Fruit fly (Drosophila melanogaster) whole organism, embryonic: ENCODE data around the gene Dad1.

Experiments used
- Atf-2 ChIP-seq: fragments of 200-800 bp; sonication (Bioruptor generic); optimal IDR thresholded peaks from 2 replicates; lab custom pipeline; 2016; ENCODE audit warnings: missing biosample characterization, missing genetic modification characterization
- Atf6 ChIP-seq: fragments of 200-800 bp; sonication (Bioruptor generic); IDR thresholded peaks from 2 replicates; pipeline ENCODE4 v1.3.6; 2022; ENCODE audit warnings: missing biosample characterization, missing genetic modification characterization
- Awh ChIP-seq: fragments of 200-800 bp; sonication (Bioruptor generic); IDR thresholded peaks from 2 replicates; pipeline ENCODE4, ENCODE4 v1.3.6; 2022; ENCODE audit warnings: missing biosample characterization, missing genetic modification characterization
- B-H2 ChIP-seq: fragments of 200-800 bp; sonication (Bioruptor generic); optimal IDR thresholded peaks from 2 replicates; lab custom pipeline; 2018; ENCODE audit warnings: missing biosample characterization, mild to moderate bottlenecking, missing genetic modification characterization
- CG10267 ChIP-seq: fragments of 200-800 bp; sonication (Bioruptor generic); optimal IDR thresholded peaks from 2 replicates; lab custom pipeline; 2018; ENCODE audit warnings: missing biosample characterization, mild to moderate bottlenecking, missing genetic modification characterization, moderate library complexity
- CG10274 ChIP-seq: fragments of 200-800 bp; sonication (Bioruptor generic); optimal IDR thresholded peaks from 3 replicates; lab custom pipeline; 2017; ENCODE audit warnings: missing biosample characterization, mild to moderate bottlenecking, missing genetic modification characterization
- CG10543 ChIP-seq: fragments of 200-800 bp; sonication (Bioruptor generic); optimal IDR thresholded peaks from 3 replicates; lab custom pipeline; 2017; ENCODE audit warnings: missing biosample characterization, mild to moderate bottlenecking, missing genetic modification characterization, moderate library complexity
- CG10565 ChIP-seq: fragments of 200-800 bp; sonication (Bioruptor generic); optimal IDR thresholded peaks from 3 replicates; lab custom pipeline; 2016; ENCODE audit warnings: missing biosample characterization, mild to moderate bottlenecking, missing genetic modification characterization
- CG11093 ChIP-seq: fragments of 200-800 bp; sonication (Bioruptor generic); IDR thresholded peaks from 3 replicates; pipeline ENCODE4 v1.3.6; 2022; ENCODE audit warnings: missing biosample characterization, missing genetic modification characterization
- CG11504 ChIP-seq: fragments of 200-800 bp; sonication (Bioruptor generic); optimal IDR thresholded peaks from 3 replicates; lab custom pipeline; 2019; ENCODE audit warnings: missing biosample characterization, mild to moderate bottlenecking, missing genetic modification characterization, moderate library complexity
- CG1233 ChIP-seq: fragments of 200-800 bp; sonication (Bioruptor generic); optimal IDR thresholded peaks from 4 replicates; lab custom pipeline; 2018; ENCODE audit warnings: missing biosample characterization, mild to moderate bottlenecking, missing genetic modification characterization
- CG13624 ChIP-seq: fragments of 200-800 bp; sonication (Bioruptor generic); optimal IDR thresholded peaks from 2 replicates; lab custom pipeline; 2016; ENCODE audit warnings: missing biosample characterization, missing genetic modification characterization
- CG15514 ChIP-seq: fragments of 200-800 bp; sonication (Bioruptor generic); optimal IDR thresholded peaks from 3 replicates; lab custom pipeline; 2017; ENCODE audit warnings: missing biosample characterization, missing genetic modification characterization, mild to moderate bottlenecking, moderate library complexity, missing genetic modification reagents
- CG17802 ChIP-seq: fragments of 200-800 bp; sonication (Bioruptor generic); optimal IDR thresholded peaks from 2 replicates; lab custom pipeline; 2018; ENCODE audit warnings: missing biosample characterization, mild to moderate bottlenecking, missing genetic modification characterization, moderate library complexity
- CG32767 ChIP-seq: fragments of 200-800 bp; sonication (Bioruptor generic); IDR thresholded peaks from 2 replicates; pipeline ENCODE4 v1.3.6; 2022; ENCODE audit warnings: missing biosample characterization, missing genetic modification characterization
- CG34376 ChIP-seq: fragments of 200-800 bp; sonication (Bioruptor generic); optimal IDR thresholded peaks from 2 replicates; lab custom pipeline; 2018; ENCODE audit warnings: missing biosample characterization, mild to moderate bottlenecking, missing genetic modification characterization
- CG5180 ChIP-seq: fragments of 200-800 bp; sonication (Bioruptor generic); optimal IDR thresholded peaks from 3 replicates; lab custom pipeline; 2017; ENCODE audit warnings: missing biosample characterization, missing genetic modification characterization, mild to moderate bottlenecking, moderate library complexity, missing genetic modification reagents
- CG7556 ChIP-seq: fragments of 200-800 bp; sonication (Bioruptor generic); optimal IDR thresholded peaks from 2 replicates; lab custom pipeline; 2017; ENCODE audit warnings: missing biosample characterization, mild to moderate bottlenecking, missing genetic modification characterization
- CG7839 ChIP-seq: fragments of 200-800 bp; sonication (Bioruptor generic); optimal IDR thresholded peaks from 3 replicates; lab custom pipeline; 2018; ENCODE audit warnings: missing biosample characterization, mild to moderate bottlenecking, missing genetic modification characterization, moderate library complexity
- CG7928 ChIP-seq: fragments of 200-800 bp; sonication (Bioruptor generic); optimal IDR thresholded peaks from 2 replicates; lab custom pipeline; 2017; ENCODE audit warnings: missing biosample characterization, mild to moderate bottlenecking, missing genetic modification characterization
- CG8765 ChIP-seq: fragments of 200-800 bp; sonication (Bioruptor generic); IDR thresholded peaks from 2 replicates; pipeline ENCODE4 v1.3.6; 2022; ENCODE audit warnings: missing biosample characterization, missing genetic modification characterization
- CG8944 ChIP-seq: fragments of 200-800 bp; sonication (Bioruptor generic); optimal IDR thresholded peaks from 3 replicates; lab custom pipeline; 2016; ENCODE audit warnings: missing biosample characterization, missing genetic modification characterization
- E2f1 ChIP-seq: fragments of 200-800 bp; sonication (Bioruptor generic); IDR thresholded peaks from 2 replicates; pipeline ENCODE4 v1.3.6; 2022; ENCODE audit warnings: missing biosample characterization, missing genetic modification characterization
- Fer3 ChIP-seq: fragments of 200-800 bp; sonication (Bioruptor generic); optimal IDR thresholded peaks from 2 replicates; lab custom pipeline; 2018; ENCODE audit warnings: missing biosample characterization, mild to moderate bottlenecking, missing genetic modification characterization, moderate library complexity
- Hmx ChIP-seq: fragments of 200-800 bp; sonication (Bioruptor generic); optimal IDR thresholded peaks from 2 replicates; lab custom pipeline; 2016; ENCODE audit warnings: missing biosample characterization, missing genetic modification characterization
- Myb ChIP-seq: fragments of 200-800 bp; sonication (Bioruptor generic); optimal IDR thresholded peaks from 2 replicates; lab custom pipeline; 2016; ENCODE audit warnings: missing biosample characterization, missing genetic modification characterization
- Optix ChIP-seq: fragments of 200-800 bp; sonication (Bioruptor generic); IDR thresholded peaks from 3 replicates; pipeline ENCODE4 v1.3.6; 2022; ENCODE audit warnings: missing biosample characterization, missing genetic modification characterization
- TFAM ChIP-seq: fragments of 200-800 bp; sonication (Bioruptor generic); optimal IDR thresholded peaks from 2 replicates; lab custom pipeline; 2017; ENCODE audit warnings: missing biosample characterization, missing genetic modification characterization, inconsistent platforms
- Xbp1 ChIP-seq: fragments of 200-800 bp; sonication (Bioruptor generic); optimal IDR thresholded peaks from 3 replicates; lab custom pipeline; 2016; ENCODE audit warnings: missing biosample characterization, mild to moderate bottlenecking, missing genetic modification characterization
- amos ChIP-seq: fragments of 200-800 bp; sonication (Bioruptor generic); IDR thresholded peaks from 2 replicates; pipeline ENCODE4 v1.3.6; 2022; ENCODE audit warnings: missing biosample characterization, missing genetic modification characterization; ENCODE audit not compliant: partially characterized antibody
- bcd ChIP-seq: fragments of 200-800 bp; sonication (Bioruptor generic); optimal IDR thresholded peaks from 2 replicates; lab custom pipeline; 2017; ENCODE audit warnings: missing biosample characterization, mild to moderate bottlenecking, missing genetic modification characterization
- bigmax ChIP-seq: fragments of 200-800 bp; sonication (Bioruptor generic); optimal IDR thresholded peaks from 2 replicates; lab custom pipeline; 2018; ENCODE audit warnings: missing biosample characterization, mild to moderate bottlenecking, missing genetic modification characterization
- chinmo ChIP-seq: fragments of 200-800 bp; sonication (Bioruptor generic); IDR thresholded peaks from 4 replicates; pipeline ENCODE4 v1.3.6; 2022; ENCODE audit warnings: missing biosample characterization, missing genetic modification characterization; ENCODE audit not compliant: partially characterized antibody
- crol ChIP-seq: fragments of 200-800 bp; sonication (Bioruptor generic); IDR thresholded peaks from 2 replicates; pipeline ENCODE4 v1.3.6; 2022; ENCODE audit warnings: missing biosample characterization, missing genetic modification characterization
- da ChIP-seq: fragments of 200-800 bp; sonication (Bioruptor generic); optimal IDR thresholded peaks from 2 replicates; lab custom pipeline; 2016; ENCODE audit warnings: missing biosample characterization, missing genetic modification characterization
- eve ChIP-seq, 2 experiments: fragments of >200 bp; optimal IDR thresholded peaks; 2 replicates each; lab custom pipeline; 2017; ENCODE audit warnings: missing biosample characterization in 2 of 2, missing genetic modification characterization in 2 of 2
- hb ChIP-seq: fragments of 200-800 bp; sonication (Bioruptor generic); IDR thresholded peaks from 3 replicates; pipeline ENCODE4 v1.3.6; 2022; ENCODE audit warnings: missing biosample characterization, missing genetic modification characterization; ENCODE audit not compliant: partially characterized antibody
- jigr1 ChIP-seq: fragments of 200-800 bp; sonication (Bioruptor generic); IDR thresholded peaks from 3 replicates; pipeline ENCODE4 v1.3.6; 2022; ENCODE audit warnings: missing biosample characterization, missing genetic modification characterization
- luna ChIP-seq: fragments of 200-800 bp; sonication (Bioruptor generic); optimal IDR thresholded peaks from 2 replicates; lab custom pipeline; 2016; ENCODE audit warnings: missing biosample characterization, missing genetic modification characterization
- mld ChIP-seq: fragments of 200-800 bp; sonication (Bioruptor generic); IDR thresholded peaks from 3 replicates; pipeline ENCODE4 v1.3.6; 2022; ENCODE audit warnings: missing biosample characterization, missing genetic modification characterization; ENCODE audit not compliant: partially characterized antibody
- onecut ChIP-seq: fragments of 200-800 bp; sonication (Bioruptor generic); IDR thresholded peaks from 2 replicates; pipeline ENCODE4 v1.3.6; 2022; ENCODE audit warnings: missing biosample characterization, missing genetic modification characterization
- peb ChIP-seq: fragments of 200-800 bp; sonication (Bioruptor generic); IDR thresholded peaks from 2 replicates; pipeline ENCODE4 v1.3.6; 2022; ENCODE audit warnings: missing biosample characterization, missing genetic modification characterization
- pum ChIP-seq: fragments of 200-800 bp; sonication (Bioruptor generic); optimal IDR thresholded peaks from 2 replicates; lab custom pipeline; 2016; ENCODE audit warnings: missing biosample characterization, missing genetic modification characterization
- slou ChIP-seq: fragments of 200-800 bp; sonication (Bioruptor generic); optimal IDR thresholded peaks from 3 replicates; lab custom pipeline; 2016; ENCODE audit warnings: missing biosample characterization, missing genetic modification characterization
- sob ChIP-seq: fragments of 200-800 bp; sonication (Bioruptor generic); IDR thresholded peaks from 2 replicates; pipeline ENCODE4 v1.3.6; 2022; ENCODE audit warnings: missing biosample characterization, missing genetic modification characterization
- sug ChIP-seq: fragments of 200-800 bp; optimal IDR thresholded peaks from 2 replicates; lab custom pipeline; 2019; ENCODE audit warnings: missing biosample characterization, mild to moderate bottlenecking, missing genetic modification characterization, moderate library complexity
- tgo ChIP-seq: fragments of 200-800 bp; sonication (Bioruptor generic); IDR thresholded peaks from 3 replicates; pipeline ENCODE4 v1.3.6; 2022; ENCODE audit warnings: missing biosample characterization, missing genetic modification characterization
- toy ChIP-seq: fragments of 200-800 bp; sonication (Bioruptor generic); IDR thresholded peaks from 2 replicates; pipeline ENCODE4 v1.3.6; 2022; ENCODE audit warnings: missing biosample characterization, missing genetic modification characterization
- vvl ChIP-seq: fragments of 200-800 bp; sonication (Bioruptor generic); IDR thresholded peaks from 2 replicates; pipeline ENCODE4 v1.3.6; 2022; ENCODE audit warnings: missing biosample characterization, missing genetic modification characterization
- wdn ChIP-seq: fragments of 200-800 bp; sonication (Bioruptor generic); IDR thresholded peaks from 2 replicates; pipeline ENCODE4 v1.3.6; 2022; ENCODE audit warnings: missing biosample characterization, missing genetic modification characterization
- yki ChIP-seq: fragments of >200 bp; optimal IDR thresholded peaks from 3 replicates; lab custom pipeline; 2018

The Dad1 gene

dm6 chr2L:8382646-8383045 lies 1.3 kb downstream of the Dad1 start, which contains the start of the genes CG13392 and Rcd4 (continued):
- TF ChIP-seq peb (GFP tag; lab: Robert Waterston, UW) (no peak), E2f1 (GFP tag; lab: Robert Waterston, UW) (peak; percentile 33; the same call in 1 of the 2 replicates), onecut (peak; percentile 49; the same call in 1 of the 2 replicates), mld (GFP tag; lab: Robert Waterston, UW) (peak; percentile 13; the same call in 1 of the 3 replicates), wdn (GFP tag; lab: Robert Waterston, UW) (peak; percentile 51; the same call in 1 of the 2 replicates), CG11093 (GFP tag; lab: Robert Waterston, UW) (no peak), CG11504 (tag; lab: Kevin White, UChicago) (peak; percentile 46), Optix (0 out of 3 replicates have a peak, but pooled peaks have one; percentile 25), CG8765 (GFP tag; lab: Robert Waterston, UW) (0 out of 2 replicates have a peak, but pooled peaks have one; percentile 30), CG10565 (GFP tag; lab: Kevin White, UChicago) (no peak), CG7556 (GFP tag; lab: Kevin White, UChicago) (peak; percentile 59), CG7928 (peak; percentile 25), CG7839 (tag; lab: Kevin White, UChicago) (peak; percentile 36), da (GFP tag; lab: Kevin White, UChicago) (peak; percentile 23), eve (GFP tag; optimal IDR thresholded peaks at IDR 0.05; lab: Kevin White, UChicago) (no peak), sob (GFP tag; lab: Robert Waterston, UW) (peak; percentile 91), CG8944 (GFP tag; lab: Kevin White, UChicago) (peak; percentile 56), slou (GFP tag; lab: Kevin White, UChicago) (peak; percentile 10), Myb (GFP tag; lab: Kevin White, UChicago) (peak; percentile 77), CG15514 (peak; percentile 90), vvl (GFP tag; lab: Robert Waterston, UW) (peak; percentile 87), luna (GFP tag; lab: Kevin White, UChicago) (peak; percentile 60), CG10274 (GFP tag; lab: Kevin White, UChicago) (no peak), sug (tag; lab: Kevin White, UChicago) (peak; percentile 52), bigmax (GFP tag; lab: Kevin White, UChicago) (peak; percentile 24), toy (GFP tag; lab: Robert Waterston, UW) (no peak), B-H2 (GFP tag; lab: Kevin White, UChicago) (peak; percentile 76), pum (GFP tag; lab: Kevin White, UChicago) (peak; percentile 61), CG10267 (tag; lab: Kevin White, UChicago) (peak; percentile 97), jigr1 (GFP tag; lab: Robert Waterston, UW) (no peak), CG1233 (GFP tag; lab: Kevin White, UChicago) (peak; percentile 19), chinmo (GFP tag; lab: Robert Waterston, UW) (0 out of 4 replicates have a peak, but pooled peaks have one; percentile 56), CG10543 (GFP tag; lab: Kevin White, UChicago) (peak; percentile 61), yki (lab: Kevin White, UChicago) (no peak), CG32767 (GFP tag; lab: Robert Waterston, UW) (no peak), Atf-2 (GFP tag; lab: Kevin White, UChicago) (peak; percentile 31), Xbp1 (GFP tag; lab: Kevin White, UChicago) (peak; percentile 65), CG5180 (GFP tag; lab: Kevin White, UChicago) (no peak), CG34376 (GFP tag; lab: Kevin White, UChicago) (peak; percentile 66), CG17802 (peak; percentile 23), bcd (GFP tag; lab: Kevin White, UChicago) (peak; percentile 46), CG13624 (GFP tag; lab: Kevin White, UChicago) (peak; percentile 85), Hmx (no peak), amos (GFP tag; lab: Robert Waterston, UW) (peak; percentile 67), crol (GFP tag; lab: Robert Waterston, UW) (no peak), TFAM (no peak), Fer3 (peak; percentile 73), hb (GFP tag; lab: Robert Waterston, UW) (peak; percentile 31; the same call in 1 of the 3 replicates), tgo (GFP tag; lab: Robert Waterston, UW) (0 out of 3 replicates have a peak, but pooled peaks have one; percentile 20), Awh (GFP tag; lab: Robert Waterston, UW) (no peak), Atf6 (no peak)
